Worm (Caenorhabditis elegans): ENCODE measurements around the gene Y39A3CL.7.

DNA sequence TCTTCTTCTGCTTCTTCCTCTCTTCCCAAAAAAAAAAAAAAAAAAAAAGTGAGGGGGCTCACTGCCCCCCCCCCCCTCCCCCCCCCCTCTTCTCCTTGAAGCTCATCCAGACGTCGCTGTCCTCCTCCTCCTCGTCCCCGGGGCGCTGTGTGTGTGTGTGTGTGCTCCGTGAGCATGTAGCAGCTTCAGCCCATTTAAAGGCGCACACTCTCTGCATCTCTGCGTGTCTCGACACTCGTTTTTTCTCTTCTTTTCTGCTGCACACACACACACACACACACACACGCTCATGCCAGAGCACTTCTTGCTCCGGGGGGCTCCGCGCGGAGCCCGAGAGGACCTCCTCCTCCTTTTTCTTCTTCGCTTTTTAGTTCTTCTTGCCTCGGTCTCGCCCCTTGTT is 38.9 kb upstream of the Y39A3CL.7 start:
- TF ChIP-seq lin-39 (tag; optimal IDR thresholded peaks at IDR 0.05) = no peak
- TF ChIP-seq fkh-8 (tag; optimal IDR thresholded peaks at IDR 0.05) = peak; percentile 82
- no peak for TF ChIP-seq nhr-28 (tag; optimal IDR thresholded peaks at IDR 0.05)
- TF ChIP-seq nhr-11 (tag; optimal IDR thresholded peaks at IDR 0.05) = no peak
- TF ChIP-seq lin-13 (GFP tag; optimal IDR thresholded peaks at IDR 0.05) = peak; percentile 27
- TF ChIP-seq sup-37 (GFP tag; optimal IDR thresholded peaks at IDR 0.05) = no peak
- TF ChIP-seq jun-1 (tag; optimal IDR thresholded peaks at IDR 0.05) = no peak
- TF ChIP-seq ceh-8 (GFP tag; optimal IDR thresholded peaks at IDR 0.05) = peak; percentile 65

Measured in whole organism, L1 larva.